Worm (Caenorhabditis elegans) whole organism, L1 larva: ENCODE measurements around the gene T05A7.13.

Experiments
- C16A3.4 ChIP-seq: fragments of 150-350 bp; optimal IDR thresholded peaks from 2 replicates; lab custom pipeline; 2014; ENCODE audit warnings: missing biosample characterization, missing genetic modification characterization
- C34B4.2 ChIP-seq: sonication (generic microtip); optimal IDR thresholded peaks from 2 replicates; lab custom pipeline; 2017; ENCODE audit warnings: mild to moderate bottlenecking, missing genetic modification characterization, missing compliant biosample characterization
- F16B12.6 ChIP-seq: fragments of 150-350 bp; optimal IDR thresholded peaks from 2 replicates; lab custom pipeline; 2014; ENCODE audit warnings: missing biosample characterization, missing genetic modification characterization
- aha-1 ChIP-seq: fragments of 150-350 bp; optimal IDR thresholded peaks from 2 replicates; lab custom pipeline; 2014; ENCODE audit warnings: missing biosample characterization, missing genetic modification characterization
- blmp-1 ChIP-seq: fragments of 150-350 bp; optimal IDR thresholded peaks from 2 replicates; lab custom pipeline; 2014; ENCODE audit warnings: missing biosample characterization, missing genetic modification characterization
- ceh-8 ChIP-seq: fragments of 200-800 bp; sonication (Bioruptor generic); optimal IDR thresholded peaks from 2 replicates; lab custom pipeline; 2018; ENCODE audit warnings: mild to moderate bottlenecking, missing genetic modification characterization, moderate library complexity, missing compliant biosample characterization
- ceh-82 ChIP-seq, 3 experiments: fragments of 150-350 bp in 1 of 3; sonication (generic microtip) in 2 of 3; optimal IDR thresholded peaks; 2 replicates each; lab custom pipeline; 2014 to 2017; ENCODE audit warnings: missing biosample characterization in 3 of 3, missing genetic modification characterization in 3 of 3
- ces-1 ChIP-seq: fragments of 150-350 bp; optimal IDR thresholded peaks from 2 replicates; lab custom pipeline; 2014; ENCODE audit warnings: missing biosample characterization, missing genetic modification reagents, missing genetic modification characterization
- dpl-1 ChIP-seq, 3 experiments: fragments of 150-350 bp in 2 of 3; sonication (generic microtip) in 1 of 3; optimal IDR thresholded peaks; 2 replicates each; lab custom pipeline; 2014 to 2017; ENCODE audit warnings: missing biosample characterization in 3 of 3, missing genetic modification characterization in 3 of 3, missing genetic modification reagents in 3 of 3
- efl-1 ChIP-seq, 4 experiments: fragments of 150-350 bp; optimal IDR thresholded peaks in 3 of 4; peaks in 1 of 4; 1 replicate in 1 of 4; 2 replicates in 3 of 4; lab custom pipeline; 2014; ENCODE audit warnings: missing biosample characterization in 2 of 4, missing genetic modification characterization in 2 of 4, missing genetic modification reagents in 2 of 4
- elt-2 ChIP-seq: sonication (generic microtip); optimal IDR thresholded peaks from 2 replicates; lab custom pipeline; 2016; ENCODE audit warnings: missing genetic modification characterization, mild to moderate bottlenecking, inconsistent platforms, missing compliant biosample characterization, missing genetic modification reagents
- ets-5 ChIP-seq: fragments of 200-800 bp; sonication (Bioruptor generic); IDR thresholded peaks from 2 replicates; pipeline ENCODE4 v1.3.6; 2022; ENCODE audit warnings: missing genetic modification characterization, missing compliant biosample characterization
- fkh-8 ChIP-seq: sonication (generic microtip); optimal IDR thresholded peaks from 2 replicates; lab custom pipeline; 2016; ENCODE audit warnings: mild to moderate bottlenecking, missing genetic modification characterization, missing compliant biosample characterization
- hlh-4 ChIP-seq: sonication (generic microtip); optimal IDR thresholded peaks from 2 replicates; lab custom pipeline; 2016; ENCODE audit warnings: mild to moderate bottlenecking, missing genetic modification characterization, missing compliant biosample characterization
- isw-1 ChIP-seq: fragments of 200-800 bp; sonication (Bioruptor generic); IDR thresholded peaks from 2 replicates; pipeline ENCODE4 v1.3.6; 2022; ENCODE audit warnings: missing genetic modification characterization, missing compliant biosample characterization
- lin-13 ChIP-seq: fragments of 150-350 bp; optimal IDR thresholded peaks from 2 replicates; lab custom pipeline; 2014; ENCODE audit warnings: missing biosample characterization, missing genetic modification reagents, missing genetic modification characterization
- lin-14 ChIP-seq: fragments of 200-800 bp; sonication (Bioruptor generic); optimal IDR thresholded peaks from 2 replicates; lab custom pipeline; 2018; ENCODE audit warnings: mild to moderate bottlenecking, missing genetic modification characterization, moderate library complexity, missing compliant biosample characterization
- lin-15B ChIP-seq: fragments of 150-350 bp; sonication (generic microtip); optimal IDR thresholded peaks from 3 replicates; lab custom pipeline; 2014; ENCODE audit warnings: missing biosample characterization, missing genetic modification characterization
- lin-35 ChIP-seq, 2 experiments: fragments of 150-350 bp; optimal IDR thresholded peaks; 2 replicates each; lab custom pipeline; 2014; ENCODE audit warnings: missing biosample characterization in 2 of 2, missing genetic modification characterization in 2 of 2, missing genetic modification reagents in 2 of 2
- lin-39 ChIP-seq: fragments of 150-350 bp; optimal IDR thresholded peaks from 2 replicates; lab custom pipeline; 2014; ENCODE audit warnings: missing biosample characterization, missing genetic modification reagents, missing genetic modification characterization
- lir-3 ChIP-seq: sonication (generic microtip); optimal IDR thresholded peaks from 2 replicates; lab custom pipeline; 2016; ENCODE audit warnings: mild to moderate bottlenecking, missing genetic modification characterization, moderate library complexity, missing compliant biosample characterization; ENCODE audit not compliant: poor library complexity
- lsy-2 ChIP-seq, 2 experiments: fragments of 150-350 bp; optimal IDR thresholded peaks; 2 replicates each; lab custom pipeline; 2014; ENCODE audit warnings: missing biosample characterization in 2 of 2, missing genetic modification characterization in 2 of 2
- mdl-1 ChIP-seq, 2 experiments: fragments of 150-350 bp; optimal IDR thresholded peaks; 2 replicates each; lab custom pipeline; 2014 to 2017; ENCODE audit warnings: missing biosample characterization in 2 of 2, missing genetic modification characterization in 2 of 2, inconsistent platforms in 1 of 2
- mef-2 ChIP-seq: fragments of 150-350 bp; optimal IDR thresholded peaks from 2 replicates; lab custom pipeline; 2014; ENCODE audit warnings: missing biosample characterization, missing genetic modification characterization
- nhr-11 ChIP-seq: fragments of 150-350 bp; optimal IDR thresholded peaks from 2 replicates; lab custom pipeline; 2014; ENCODE audit warnings: missing biosample characterization, missing genetic modification characterization
- nhr-19 ChIP-seq: fragments of 200-800 bp; sonication (Bioruptor generic); conservative IDR thresholded peaks from 2 replicates; pipeline ENCODE4 v1.3.6; 2022; ENCODE audit warnings: missing genetic modification characterization, missing compliant biosample characterization
- nhr-28 ChIP-seq: fragments of 150-350 bp; optimal IDR thresholded peaks from 2 replicates; lab custom pipeline; 2014; ENCODE audit warnings: missing biosample characterization, missing genetic modification characterization
- nhr-47 ChIP-seq: sonication (generic microtip); optimal IDR thresholded peaks from 2 replicates; lab custom pipeline; 2016; ENCODE audit warnings: mild to moderate bottlenecking, missing genetic modification characterization, moderate library complexity, missing compliant biosample characterization
- nhr-71 ChIP-seq: sonication (generic microtip); optimal IDR thresholded peaks from 2 replicates; lab custom pipeline; 2016; ENCODE audit warnings: mild to moderate bottlenecking, missing genetic modification characterization, moderate library complexity, missing compliant biosample characterization
- nhr-84 ChIP-seq: sonication (generic microtip); optimal IDR thresholded peaks from 2 replicates; lab custom pipeline; 2017; ENCODE audit warnings: missing biosample characterization, missing genetic modification characterization
- nhr-85 ChIP-seq: sonication (generic microtip); peaks from one replicate; lab custom pipeline; 2016; ENCODE audit warnings: missing genetic modification characterization, inconsistent platforms, missing compliant biosample characterization
- nhr-90 ChIP-seq: sonication (generic microtip); optimal IDR thresholded peaks from 2 replicates; lab custom pipeline; 2016; ENCODE audit warnings: mild to moderate bottlenecking, missing genetic modification characterization, missing compliant biosample characterization; ENCODE audit not compliant: poor library complexity
- pag-3 ChIP-seq: sonication (generic microtip); optimal IDR thresholded peaks from 2 replicates; lab custom pipeline; 2017; ENCODE audit warnings: missing genetic modification characterization, mild to moderate bottlenecking, missing compliant biosample characterization, antibody characterized with exemption, borderline replicate concordance; ENCODE audit not compliant: insufficient read depth
- rnt-1 ChIP-seq: sonication (generic microtip); optimal IDR thresholded peaks from 2 replicates; lab custom pipeline; 2016; ENCODE audit warnings: mild to moderate bottlenecking, missing genetic modification characterization, moderate library complexity, missing compliant biosample characterization
- skn-1 ChIP-seq: fragments of 150-350 bp; optimal IDR thresholded peaks from 2 replicates; lab custom pipeline; 2014; ENCODE audit warnings: missing biosample characterization, missing genetic modification characterization
- snpc-4 ChIP-seq: fragments of 150-350 bp; optimal IDR thresholded peaks from 2 replicates; lab custom pipeline; 2014; ENCODE audit warnings: missing biosample characterization, missing genetic modification characterization
- snu-23 ChIP-seq: sonication (generic microtip); optimal IDR thresholded peaks from 2 replicates; lab custom pipeline; 2016; ENCODE audit warnings: missing genetic modification characterization, missing compliant biosample characterization
- swsn-7 ChIP-seq: sonication (generic microtip); optimal IDR thresholded peaks from 2 replicates; lab custom pipeline; 2016; ENCODE audit warnings: missing genetic modification characterization, missing compliant biosample characterization
- unc-130 ChIP-seq: fragments of 150-350 bp; optimal IDR thresholded peaks from 2 replicates; lab custom pipeline; 2017; ENCODE audit warnings: missing biosample characterization, missing genetic modification characterization, inconsistent platforms
- unc-86 ChIP-seq: sonication (generic microtip); optimal IDR thresholded peaks from 2 replicates; lab custom pipeline; 2016; ENCODE audit warnings: missing genetic modification characterization, missing compliant biosample characterization
- vab-15 ChIP-seq: sonication (generic microtip); optimal IDR thresholded peaks from 2 replicates; lab custom pipeline; 2017; ENCODE audit warnings: missing genotype, mild to moderate bottlenecking, missing genetic modification characterization, missing compliant biosample characterization
- xbp-1 ChIP-seq: sonication (generic microtip); optimal IDR thresholded peaks from 2 replicates; lab custom pipeline; 2016; ENCODE audit warnings: missing genetic modification characterization, missing compliant biosample characterization
- ztf-11 ChIP-seq, 2 experiments: sonication (generic microtip); optimal IDR thresholded peaks; 2 replicates each; lab custom pipeline; 2016 to 2017; ENCODE audit warnings: missing genetic modification characterization in 2 of 2, missing biosample characterization in 1 of 2, missing compliant biosample characterization in 1 of 2

Gene T05A7.13

DNA sequence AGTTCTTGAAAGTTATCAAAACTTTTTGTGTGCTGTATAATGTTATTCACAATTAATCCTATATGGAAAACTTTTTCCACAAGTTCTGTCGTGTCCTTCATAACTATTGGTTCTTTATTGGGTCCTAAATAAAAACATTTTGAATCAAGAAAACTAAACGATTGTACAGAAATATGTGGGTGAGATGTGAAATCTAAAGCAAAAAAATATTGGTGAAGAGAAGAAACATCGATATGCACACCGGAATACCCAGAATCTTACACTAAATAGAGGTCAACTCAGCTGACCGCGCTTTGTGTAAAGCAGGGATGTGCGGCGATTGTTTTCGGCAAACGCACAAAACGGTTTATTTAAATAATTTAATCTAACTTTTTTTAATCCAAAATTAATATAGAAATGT lies at the start of gene T05A7.13:
Gene T05A7.13 (minus strand): TSS at position 101 of the 400 bp plus-strand sequence.
- TF ChIP-seq nhr-71 (tag; lab: Kevin White, UChicago), result no peak

DNA sequence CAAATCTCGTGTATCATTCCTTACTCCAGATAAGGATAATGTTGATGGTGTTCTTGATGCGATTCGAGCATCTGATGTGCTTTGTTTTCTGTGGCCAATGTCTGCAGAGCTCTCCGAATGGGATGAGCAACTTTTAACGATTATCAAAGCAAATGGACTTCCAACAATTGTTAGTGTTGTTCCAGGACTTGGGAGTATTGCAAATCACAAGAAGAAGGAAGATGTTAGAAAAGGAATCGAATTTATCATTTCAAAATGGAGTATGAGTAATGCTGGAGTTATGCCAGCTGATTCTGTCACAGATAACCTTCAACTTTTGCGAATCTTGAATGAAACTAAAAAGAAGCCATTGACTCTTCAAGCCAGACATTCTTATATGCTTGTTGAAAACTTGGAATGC lies 49.6 kb upstream of the T05A7.13 start:
- TF ChIP-seq blmp-1 (tag; lab: Kevin White, UChicago) (no peak), hlh-4 (tag; lab: Kevin White, UChicago) (no peak), pag-3 (tag; lab: Kevin White, UChicago) (no peak), snpc-4 (no peak), lir-3 (tag; lab: Kevin White, UChicago) (no peak), ztf-11 (tag; optimal IDR thresholded peaks at IDR 0.05; lab: Kevin White, UChicago) (no peak), C16A3.4 (no peak), isw-1 (no peak)

DNA sequence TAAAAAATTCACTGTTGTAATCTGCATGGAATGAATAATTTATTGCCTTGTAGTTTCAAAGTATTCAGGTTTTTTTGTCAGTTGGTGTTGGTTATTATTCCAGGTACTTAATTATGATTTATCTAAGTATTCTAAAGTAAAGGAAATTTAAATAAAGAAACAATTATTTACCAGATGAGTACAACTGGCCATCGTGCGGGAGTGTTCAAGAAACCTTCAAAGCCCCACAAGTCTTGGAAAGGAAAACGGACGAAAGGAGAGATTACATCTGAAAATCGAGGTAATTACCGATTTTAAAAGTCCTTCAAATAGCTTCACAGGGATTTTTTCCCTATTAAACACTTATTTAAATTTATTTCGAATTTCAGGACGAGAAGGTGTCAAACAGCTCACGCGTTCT lies 48.9 kb upstream of the T05A7.13 start, which contains the start of gene tag-151:
Gene tag-151 (plus strand): TSS at position 158 of the 400 bp plus-strand sequence.
- TF ChIP-seq pag-3 (tag; lab: Kevin White, UChicago) (no peak), vab-15 (tag; lab: Kevin White, UChicago) (no peak), nhr-84 (tag; lab: Kevin White, UChicago) (no peak), nhr-90 (tag; lab: Kevin White, UChicago) (peak; percentile 11), aha-1 (tag; lab: Kevin White, UChicago) (no peak), efl-1 (optimal IDR thresholded peaks at IDR 0.05; lab: Kevin White, UChicago) (no peak), efl-1 (GFP tag; optimal IDR thresholded peaks at IDR 0.05 in 1 of 2; lab: Kevin White, UChicago) (peak in 1 of 2 experiments; percentile 52), lsy-2 (tag; optimal IDR thresholded peaks at IDR 0.05; lab: Kevin White, UChicago) (peak in 1 of 2 experiments; percentile 1), isw-1 (no peak), mef-2 (tag; lab: Kevin White, UChicago) (no peak)

DNA sequence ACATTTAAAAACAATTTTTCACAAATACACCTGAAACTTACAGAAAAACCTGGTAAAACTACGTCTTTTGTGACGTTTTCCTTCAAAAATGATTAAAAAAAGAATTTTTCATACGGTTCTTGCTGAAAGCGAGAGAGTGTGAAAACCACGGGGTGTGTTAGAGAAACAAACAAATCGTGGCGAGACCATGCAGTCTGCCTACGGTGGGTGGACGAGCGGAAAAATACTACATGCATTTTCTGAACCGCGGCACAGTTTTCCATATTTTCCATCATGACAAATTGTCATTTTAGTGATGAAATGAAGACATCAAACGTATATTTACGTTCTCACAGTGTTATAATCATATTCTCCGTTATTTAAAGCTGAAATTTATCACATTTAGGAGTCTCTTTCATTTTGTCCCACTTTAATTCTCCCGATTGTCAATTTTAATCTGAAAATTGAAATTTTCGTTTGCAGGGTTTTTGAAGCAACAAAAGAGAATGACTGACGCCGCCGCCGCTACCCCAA lies 45.2 kb upstream of the T05A7.13 start, which contains the start of the genes F10G7.9 and tsn-1:
Gene F10G7.9 (minus strand): TSS at position 127 of the 513 bp plus-strand sequence.
Gene tsn-1 (plus strand): TSS at position 463 of the 513 bp plus-strand sequence.
- peak; percentile 37 for TF ChIP-seq elt-2 (tag; lab: Kevin White, UChicago)
- TF ChIP-seq nhr-84 (tag; lab: Kevin White, UChicago), result no peak
- peak; percentile 33 for TF ChIP-seq unc-86
- TF ChIP-seq lin-13 (GFP tag; lab: Kevin White, UChicago), result peak; percentile 50
- no peak for TF ChIP-seq ceh-8 (GFP tag; lab: Kevin White, UChicago)
- TF ChIP-seq mdl-1 (tag; optimal IDR thresholded peaks at IDR 0.05; lab: Kevin White, UChicago), result peak in 1 of 2 experiments; percentile 59
- TF ChIP-seq lin-35 (GFP tag; optimal IDR thresholded peaks at IDR 0.05; lab: Kevin White, UChicago), result peak; percentile 61 to 86
- TF ChIP-seq rnt-1 (tag; lab: Kevin White, UChicago), result peak; percentile 69
- no peak for TF ChIP-seq ces-1 (GFP tag; lab: Kevin White, UChicago)
- no peak for TF ChIP-seq fkh-8
- TF ChIP-seq skn-1, result peak; percentile 59
- TF ChIP-seq snu-23 (GFP tag; lab: Kevin White, UChicago), result peak; percentile 68
- TF ChIP-seq isw-1, result peak; percentile 50
- peak; percentile 41 for TF ChIP-seq F16B12.6 (tag; lab: Kevin White, UChicago)
- TF ChIP-seq ztf-11 (tag; optimal IDR thresholded peaks at IDR 0.05; lab: Kevin White, UChicago), result no peak
- peak; percentile 46 for TF ChIP-seq lin-15B (tag; lab: Kevin White, UChicago)
- no peak for TF ChIP-seq ets-5 (GFP tag; lab: Robert Waterston, UW)
- peak; percentile 93 to 98 for TF ChIP-seq lsy-2 (tag; optimal IDR thresholded peaks at IDR 0.05; lab: Kevin White, UChicago)
- TF ChIP-seq C16A3.4, result peak; percentile 48
- TF ChIP-seq nhr-90 (tag; lab: Kevin White, UChicago), result peak; percentile 2
- peak; percentile 32 for TF ChIP-seq unc-130
- TF ChIP-seq nhr-71 (tag; lab: Kevin White, UChicago), result peak; percentile 71
- TF ChIP-seq nhr-47 (tag; lab: Kevin White, UChicago), result peak; percentile 66
- TF ChIP-seq nhr-11 (tag; lab: Kevin White, UChicago), result no peak
- TF ChIP-seq nhr-28 (tag; lab: Kevin White, UChicago), result no peak
- TF ChIP-seq nhr-85 (tag; lab: Kevin White, UChicago), result peak; percentile 74
- no peak for TF ChIP-seq C34B4.2 (tag; lab: Kevin White, UChicago)
- peak; percentile 80 to 87 for TF ChIP-seq efl-1 (optimal IDR thresholded peaks at IDR 0.05; lab: Kevin White, UChicago)
- peak; percentile 70 to 96 for TF ChIP-seq efl-1 (GFP tag; optimal IDR thresholded peaks at IDR 0.05 in 1 of 2; lab: Kevin White, UChicago)
- TF ChIP-seq xbp-1 (tag; lab: Kevin White, UChicago), result peak; percentile 49
- TF ChIP-seq swsn-7 (tag; lab: Kevin White, UChicago), result peak; percentile 47
- TF ChIP-seq lin-39 (tag; lab: Kevin White, UChicago), result no peak
- peak; percentile 21 to 62 (median 38) for TF ChIP-seq ceh-82 (tag; optimal IDR thresholded peaks at IDR 0.05; lab: Kevin White, UChicago)
- TF ChIP-seq dpl-1 (GFP tag; optimal IDR thresholded peaks at IDR 0.05; lab: Kevin White, UChicago), result peak; percentile 57 to 76 (median 72)
- peak; percentile 68 for TF ChIP-seq lin-14 (GFP tag; lab: Kevin White, UChicago)
- peak; percentile 44; the same call in 1 of the 2 replicates for TF ChIP-seq nhr-19 (GFP tag; lab: Robert Waterston, UW)
